Fruit fly (Drosophila melanogaster) whole organism, larva: Measurements from ENCODE around the gene Arl8.
"Not testable (repeated sequence)": the region's sequence is repeated elsewhere in the genome, so short reads cannot be mapped to it uniquely, and the experiment has no call there.

Experiments used
- noc ChIP-seq: fragments of 200-800 bp; sonication (Bioruptor generic); optimal IDR thresholded peaks from 3 replicates; lab custom pipeline; 2019; ENCODE audit warnings: missing biosample characterization, mild to moderate bottlenecking, missing genetic modification characterization, moderate library complexity

Gene Arl8

DNA sequence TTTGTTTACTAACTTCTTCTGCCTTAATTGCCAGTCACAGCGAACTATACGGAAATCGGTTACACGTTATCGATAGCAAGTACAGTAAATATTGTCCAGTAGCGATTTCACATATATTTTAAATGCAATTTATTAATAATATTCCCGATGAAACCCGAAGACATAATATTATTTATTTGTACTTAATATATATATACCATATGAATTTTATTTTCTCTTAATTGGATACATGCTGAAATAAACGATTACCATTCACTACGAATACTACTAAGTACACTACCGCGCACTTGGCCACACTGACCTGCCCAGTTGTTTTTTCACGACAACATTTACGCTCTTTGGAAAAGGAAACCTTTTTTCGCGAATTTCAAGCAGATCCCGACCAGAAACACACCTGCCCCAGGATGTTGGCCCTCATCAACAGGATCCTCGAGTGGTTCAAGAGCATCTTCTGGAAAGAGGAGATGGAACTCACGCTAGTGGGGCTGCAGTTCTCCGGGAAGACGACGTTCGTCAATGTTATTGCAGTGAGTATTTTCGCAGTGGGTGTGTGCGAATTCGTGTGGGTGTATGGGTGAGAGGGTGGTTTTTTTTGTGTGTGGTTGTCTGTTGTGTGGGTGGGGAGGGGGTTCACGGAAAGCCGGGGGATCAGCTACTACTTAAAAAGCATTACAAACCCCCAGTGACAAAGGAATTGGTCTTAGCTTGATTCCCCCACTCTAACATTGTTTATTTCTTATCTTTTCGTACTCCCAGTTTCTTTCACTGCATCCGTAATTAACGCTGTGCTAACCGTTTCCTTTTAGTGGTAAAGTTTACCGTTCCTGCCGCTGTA is at the start of gene Arl8, which contains the start of gene CG9667:
Gene Arl8 (plus strand): TSS at position 290 of the 835 bp plus-strand sequence.
Gene CG9667 (minus strand): TSS at position 42 of the 835 bp plus-strand sequence.
- TF ChIP-seq noc (tag; lab: Kevin White, UChicago): peak; percentile 71

- no peak for TF ChIP-seq noc (tag; lab: Kevin White, UChicago)
These were observed 39.5 kb upstream of the Arl8 start, which contains the start of gene CG7910 for dm6 chr3R:8086952-8087351. Gene CG7910 (plus strand): TSS chr3R:8087252.

DNA sequence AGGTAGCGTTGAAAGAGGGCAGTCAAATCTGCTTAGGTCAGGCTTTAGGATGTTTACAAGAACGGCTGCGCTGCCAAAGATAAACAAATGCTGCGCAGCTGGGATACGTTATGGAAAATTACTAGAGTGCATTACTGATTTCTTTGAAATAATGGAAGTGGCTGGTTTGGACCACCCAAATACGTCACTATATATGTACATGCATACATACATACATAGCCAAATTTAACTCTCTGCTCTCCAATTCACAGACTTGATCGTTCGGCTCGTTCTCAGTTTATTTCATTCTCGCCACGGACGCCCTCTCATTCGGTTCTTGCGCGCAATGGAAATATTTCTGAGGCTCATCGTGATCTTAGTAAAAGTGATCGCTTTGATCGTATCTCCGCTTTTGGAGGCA is 32.6 kb upstream of the Arl8 start, which contains the start of gene CG7900:
Gene CG7900 (plus strand): TSS at position 301 of the 400 bp plus-strand sequence.
- TF ChIP-seq noc (tag; lab: Kevin White, UChicago): not testable (repeated sequence)

DNA sequence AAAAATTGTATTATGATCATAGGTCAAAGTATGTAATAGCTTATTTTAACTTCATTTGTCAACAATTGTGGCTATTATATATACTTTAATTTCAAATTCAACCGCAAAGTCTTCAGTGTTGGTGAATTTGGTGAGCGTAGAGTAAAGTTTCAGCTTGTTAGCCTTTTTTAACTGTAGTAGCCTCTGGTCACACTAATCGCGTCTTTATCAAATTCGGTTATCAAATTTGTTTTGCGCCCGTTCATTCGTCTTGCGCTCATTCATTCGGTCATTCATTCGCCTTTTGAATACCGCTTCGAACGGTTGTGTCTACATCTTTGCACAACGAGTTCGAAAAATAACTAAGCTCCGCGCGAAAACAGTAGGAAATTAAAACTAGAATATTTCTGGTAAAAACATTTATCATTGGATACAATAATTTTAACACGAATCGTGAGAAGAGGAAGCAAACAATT is 21.3 kb upstream of the Arl8 start, which contains the start of gene puc:
Gene puc (plus strand): TSS at position 245 of the 455 bp plus-strand sequence.
- TF ChIP-seq noc (tag; lab: Kevin White, UChicago): peak; percentile 58

DNA sequence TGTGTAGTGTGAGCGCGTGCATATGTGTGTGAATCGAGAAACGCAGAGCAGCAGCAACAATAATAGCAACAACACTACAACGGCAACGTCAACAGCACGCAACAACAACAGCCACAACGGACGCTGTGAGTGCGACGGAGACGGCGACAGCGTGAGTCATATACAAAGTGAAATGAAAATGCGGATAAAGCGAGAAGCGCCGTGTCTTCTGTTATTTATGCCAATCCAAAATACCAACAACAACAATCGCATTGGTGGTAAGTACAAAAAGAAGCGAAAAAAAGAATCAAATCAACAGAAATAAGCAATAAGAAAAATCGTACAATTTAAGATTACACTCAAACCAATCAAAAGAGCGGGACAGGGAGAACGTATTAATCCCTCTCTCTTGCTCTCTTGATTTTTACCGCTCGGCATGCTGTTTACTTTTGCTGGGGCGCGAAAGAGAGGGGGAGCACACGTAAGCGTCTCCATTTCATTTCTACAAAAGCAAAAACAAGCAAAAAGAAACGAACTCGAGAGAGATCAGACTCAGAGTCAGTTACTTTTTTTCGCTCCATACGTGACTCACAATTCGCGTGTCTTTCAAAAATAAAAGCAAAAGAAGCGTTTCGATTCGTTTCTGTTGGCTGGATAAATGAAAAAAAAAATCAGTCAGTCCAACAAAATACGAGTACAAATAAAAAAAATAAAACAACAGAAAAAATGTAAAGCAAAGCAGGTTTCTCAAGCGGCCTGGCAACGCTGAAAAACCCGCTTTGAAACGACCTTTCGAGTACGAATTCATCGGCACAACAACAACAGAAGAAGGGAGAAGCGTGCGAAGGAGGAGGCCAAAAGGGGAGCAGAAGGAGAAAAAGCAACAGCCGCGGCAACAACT is 20.3 kb upstream of the Arl8 start:
- TF ChIP-seq noc (tag; lab: Kevin White, UChicago): peak; percentile 54

DNA sequence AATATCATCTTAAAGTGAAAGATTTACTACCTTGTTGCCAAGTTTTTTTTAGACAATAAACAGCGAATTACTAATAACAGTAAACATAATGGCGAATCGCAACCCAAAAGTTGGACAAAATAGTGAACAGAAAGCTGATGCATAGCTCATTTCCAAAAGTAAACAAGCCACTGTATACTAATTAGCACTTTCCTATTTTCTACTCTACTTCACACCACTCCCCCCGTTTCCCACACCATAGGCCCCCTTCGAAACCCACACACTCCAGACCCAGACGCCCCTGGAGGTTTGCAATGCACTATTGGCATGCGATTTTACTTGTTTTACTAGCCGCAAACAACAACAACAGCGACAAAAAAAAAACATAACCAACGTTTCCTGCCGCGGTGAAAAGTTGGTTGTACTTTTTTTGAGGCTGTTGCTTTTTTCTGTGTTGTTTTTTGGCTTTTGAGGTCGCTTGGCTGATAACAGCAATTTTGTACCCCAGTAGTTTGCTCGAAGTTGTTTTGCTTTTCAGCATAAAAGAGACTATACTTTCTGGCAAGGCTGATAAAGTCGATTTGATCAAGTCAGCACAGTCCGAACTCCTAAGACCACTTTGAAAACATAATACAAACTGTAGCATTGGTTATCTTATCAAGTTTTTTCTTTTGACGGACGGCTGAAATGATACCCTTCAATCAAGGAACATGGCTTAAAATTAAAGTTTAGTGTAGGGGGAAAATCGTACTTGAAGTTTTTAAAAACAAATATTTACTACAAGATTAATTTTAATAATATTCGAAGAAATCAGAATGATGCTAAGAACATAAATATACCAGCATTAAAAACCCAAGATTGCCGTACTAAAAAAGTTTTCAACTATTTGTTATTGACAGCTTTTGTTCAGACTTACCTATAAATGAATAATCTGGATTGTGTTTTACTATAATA is 19.2 kb upstream of the Arl8 start:
- peak; percentile 69 for TF ChIP-seq noc (tag; lab: Kevin White, UChicago)

DNA sequence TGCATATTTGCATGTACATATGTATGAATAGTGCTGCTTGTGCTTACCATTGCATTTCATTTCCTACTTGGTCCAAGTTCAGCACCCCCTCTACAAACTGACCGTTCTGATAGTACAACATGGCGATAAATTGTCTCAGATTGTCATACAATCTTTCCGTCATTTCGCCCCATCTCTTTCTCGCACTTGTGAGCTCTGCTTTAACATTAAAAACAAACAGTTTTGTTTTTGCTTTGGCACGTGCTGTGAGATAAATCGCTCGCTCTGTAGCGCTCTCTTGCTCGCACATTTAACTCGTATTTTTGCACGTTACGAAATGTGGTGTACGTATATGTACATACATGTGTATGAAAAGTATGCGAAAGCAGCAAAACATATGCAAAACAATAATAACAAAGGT is 17.6 kb upstream of the Arl8 start:
- no peak for TF ChIP-seq noc (tag; lab: Kevin White, UChicago)

- TF ChIP-seq noc (tag; lab: Kevin White, UChicago): no peak
These were observed 16.6 kb upstream of the Arl8 start for dm6 chr3R:8109782-8110181.

- no peak for TF ChIP-seq noc (tag; lab: Kevin White, UChicago)
These were observed 16.2 kb upstream of the Arl8 start for dm6 chr3R:8110198-8110642.

DNA sequence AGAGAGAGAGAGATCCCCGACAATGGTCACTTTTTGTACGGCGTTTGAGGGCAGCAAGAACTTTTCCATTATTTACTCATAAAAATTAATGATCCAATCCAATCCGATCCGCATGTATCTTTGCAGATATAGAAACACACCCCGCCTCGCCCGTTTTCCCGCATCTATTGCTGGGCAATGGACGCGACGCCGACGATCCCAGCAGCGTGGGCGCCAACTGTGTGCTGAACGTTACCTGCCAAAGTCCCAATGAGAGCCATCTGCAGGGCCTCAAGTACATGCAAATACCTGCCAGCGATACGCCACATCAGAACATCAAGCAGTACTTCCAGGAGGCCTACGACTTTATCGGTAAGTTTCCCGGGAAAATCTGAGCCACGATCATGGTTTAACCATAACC is 15.5 kb upstream of the Arl8 start:
- TF ChIP-seq noc (tag; lab: Kevin White, UChicago): no peak

- TF ChIP-seq noc (tag; lab: Kevin White, UChicago): no peak
These were observed 14.5 kb upstream of the Arl8 start for dm6 chr3R:8111789-8112382.

- peak; percentile 33 for TF ChIP-seq noc (tag; lab: Kevin White, UChicago)
These were observed 13.2 kb upstream of the Arl8 start for dm6 chr3R:8112880-8113832.
